Worm (Caenorhabditis elegans) whole organism, L4 larva: Measurements from ENCODE around the gene Y48C3A.5.

Experiments used
- aly-2 ChIP-seq: sonication (generic microtip); optimal IDR thresholded peaks from 2 replicates; lab custom pipeline; 2018; ENCODE audit warnings: missing biosample characterization, missing genetic modification characterization
- ctbp-1 ChIP-seq: fragments of 200-800 bp; sonication (Bioruptor generic); IDR thresholded peaks from 2 replicates; pipeline ENCODE4 v1.3.6; 2022; ENCODE audit warnings: missing genetic modification reagents, missing genetic modification characterization, missing compliant biosample characterization
- daf-16 ChIP-seq, 3 experiments: sonication (generic microtip); optimal IDR thresholded peaks; 2 replicates each; lab custom pipeline; 2016 to 2017; ENCODE audit warnings: missing genetic modification characterization in 3 of 3, missing genetic modification reagents in 3 of 3, mild to moderate bottlenecking in 2 of 3, missing compliant biosample characterization in 2 of 3, missing biosample characterization in 1 of 3, moderate library complexity in 1 of 3
- gei-8 ChIP-seq: fragments of 200-800 bp; sonication (Bioruptor generic); optimal IDR thresholded peaks from 2 replicates; lab custom pipeline; 2018; ENCODE audit warnings: mild to moderate bottlenecking, missing genetic modification characterization, missing compliant biosample characterization
- lin-13 ChIP-seq: fragments of 150-350 bp; optimal IDR thresholded peaks from 2 replicates; lab custom pipeline; 2014; ENCODE audit warnings: missing biosample characterization, missing genetic modification reagents, missing genetic modification characterization
- lin-39 ChIP-seq: fragments of 150-350 bp; optimal IDR thresholded peaks from 2 replicates; lab custom pipeline; 2014; ENCODE audit warnings: missing biosample characterization, missing genetic modification reagents, missing genetic modification characterization
- lsy-2 ChIP-seq, 2 experiments: fragments of 150-350 bp in 1 of 2; sonication (generic microtip) in 1 of 2; optimal IDR thresholded peaks; 2 replicates each; lab custom pipeline; 2014 to 2017; ENCODE audit warnings: missing biosample characterization in 2 of 2, missing genetic modification characterization in 2 of 2
- mdt-29 ChIP-seq: fragments of 200-800 bp; sonication (Bioruptor generic); IDR thresholded peaks from 2 replicates; pipeline ENCODE4 v1.3.6; 2022; ENCODE audit warnings: missing genetic modification reagents, missing genetic modification characterization, missing compliant biosample characterization
- nhr-11 ChIP-seq: fragments of 150-350 bp; optimal IDR thresholded peaks from 2 replicates; lab custom pipeline; 2014; ENCODE audit warnings: missing biosample characterization, missing genetic modification characterization
- nhr-41 ChIP-seq: fragments of 200-800 bp; sonication (Bioruptor generic); IDR thresholded peaks from 2 replicates; pipeline ENCODE4 v1.3.6; 2022; ENCODE audit warnings: missing genetic modification reagents, missing genetic modification characterization, missing compliant biosample characterization
- nhr-76 ChIP-seq: fragments of 150-350 bp; optimal IDR thresholded peaks from 2 replicates; lab custom pipeline; 2014; ENCODE audit warnings: missing biosample characterization, missing genetic modification characterization
- set-16 ChIP-seq: fragments of 200-800 bp; sonication (Bioruptor generic); IDR thresholded peaks from 2 replicates; pipeline ENCODE4 v1.3.6; 2022; ENCODE audit warnings: missing genetic modification reagents, missing genetic modification characterization, missing compliant biosample characterization

ce11 chrII:13337959-13338358 is 67.1 kb downstream of the Y48C3A.5 start, which contains the start of gene mrpl-20:
- TF ChIP-seq aly-2 (tag; lab: Kevin White, UChicago), result no peak
- no peak for TF ChIP-seq nhr-76 (tag; lab: Kevin White, UChicago)
- no peak for TF ChIP-seq gei-8 (GFP tag; lab: Kevin White, UChicago)
- TF ChIP-seq set-16 (GFP tag; lab: Robert Waterston, UW), result no peak
- TF ChIP-seq mdt-29 (GFP tag; lab: Robert Waterston, UW), result no peak
- TF ChIP-seq nhr-41, result no peak
- peak in 1 of 2 experiments; percentile 29 for TF ChIP-seq lsy-2 (tag; optimal IDR thresholded peaks at IDR 0.05; lab: Kevin White, UChicago)
- no peak for TF ChIP-seq lin-39
- TF ChIP-seq daf-16 (GFP tag; optimal IDR thresholded peaks at IDR 0.05; lab: Kevin White, UChicago), result no peak
- no peak for TF ChIP-seq daf-16 (tag; optimal IDR thresholded peaks at IDR 0.05; lab: Kevin White, UChicago)
- TF ChIP-seq lin-13 (GFP tag; lab: Kevin White, UChicago), result no peak
- no peak for TF ChIP-seq ctbp-1 (GFP tag; lab: Robert Waterston, UW)
- TF ChIP-seq nhr-11, result no peak
